Fruit fly (Drosophila melanogaster): ENCODE results near the gene CG14645.

- TF ChIP-seq CTCF (optimal IDR thresholded peaks at IDR 0.05) (peak in 1 of 2 experiments; percentile 34), CG8478 (optimal IDR thresholded peaks at IDR 0.05) (no peak)
Measured at dm6 chr3R:4337580-4337979, 2.7 kb downstream of the CG14645 start, which contains the start of the genes Skp2 and CG1103.

Measured in S2 (cell line).